Worm (Caenorhabditis elegans) whole organism, L4 larva: ENCODE data around the gene str-200.

ENCODE experiments used
- ces-1 ChIP-seq: fragments of 150-350 bp; sonication (generic microtip); optimal IDR thresholded peaks from 4 replicates; lab custom pipeline; 2014; ENCODE audit warnings: missing biosample characterization, missing genetic modification reagents, missing genetic modification characterization
- mxl-2 ChIP-seq: fragments of 200-800 bp; sonication (Bioruptor generic); conservative IDR thresholded peaks from 2 replicates; pipeline ENCODE4 v1.3.6; 2022; ENCODE audit warnings: missing genetic modification reagents, missing genetic modification characterization, missing compliant biosample characterization

DNA sequence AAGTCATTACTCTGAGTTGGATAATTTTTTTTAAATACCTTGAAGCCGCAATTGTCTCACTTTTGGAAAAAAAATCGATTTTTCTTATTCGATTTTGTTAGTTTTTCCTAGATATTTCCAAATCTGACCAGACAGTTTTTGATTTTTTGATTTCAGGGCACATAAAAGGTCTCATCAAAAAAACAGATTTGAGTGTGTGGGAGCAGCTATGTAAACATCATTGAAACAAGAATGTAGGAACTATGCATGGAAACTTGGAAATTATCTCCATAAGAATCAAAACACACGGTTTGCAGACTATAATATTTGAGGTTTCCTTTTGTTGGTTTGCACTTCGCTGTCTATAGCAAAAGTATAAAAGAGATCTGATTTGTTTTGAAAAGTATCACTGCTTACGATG lies 28.1 kb upstream of the str-200 start, which contains the start of gene scl-24:
- no peak for TF ChIP-seq ces-1
- no peak for TF ChIP-seq mxl-2 (GFP tag; lab: Robert Waterston, UW)
